Worm (Caenorhabditis elegans) whole organism, L4/young adult: ENCODE data around the gene DC2.5.

Experiments
- W03F9.2 ChIP-seq: fragments of 150-350 bp; optimal IDR thresholded peaks from 2 replicates; lab custom pipeline; 2014; ENCODE audit warnings: missing biosample characterization, missing genetic modification characterization
- dao-5 ChIP-seq: sonication (generic microtip); optimal IDR thresholded peaks from 2 replicates; lab custom pipeline; 2016; ENCODE audit warnings: missing genotype, missing genetic modification characterization, moderate library complexity, missing compliant biosample characterization
- him-1 ChIP-seq: sonication (generic microtip); optimal IDR thresholded peaks from 2 replicates; lab custom pipeline; 2016; ENCODE audit warnings: missing genotype, missing genetic modification reagents, missing genetic modification characterization, missing compliant biosample characterization

- no peak for TF ChIP-seq him-1 (tag; lab: Kevin White, UChicago)
- TF ChIP-seq dao-5 (tag; lab: Kevin White, UChicago), result no peak
- TF ChIP-seq W03F9.2 (tag; lab: Kevin White, UChicago), result no peak
Observed at ce11 chrV:203855-204432, 8.6 kb downstream of the DC2.5 start, which contains the start of gene lec-12.
